Worm (Caenorhabditis elegans) whole organism, midembryonic: ENCODE measurements around the gene Y62E10A.20.

ENCODE experiments used
- T22C8.4 ChIP-seq: fragments of 200-800 bp; sonication (Bioruptor generic); IDR thresholded peaks from 2 replicates; pipeline ENCODE4 v1.3.6; 2022; ENCODE audit warnings: missing genetic modification characterization, missing compliant biosample characterization
- cog-1 ChIP-seq: sonication (generic microtip); optimal IDR thresholded peaks from 2 replicates; lab custom pipeline; 2016; ENCODE audit warnings: missing genetic modification characterization, missing compliant biosample characterization
- flt-1 ChIP-seq: fragments of 200-800 bp; sonication (Bioruptor generic); IDR thresholded peaks from 2 replicates; pipeline ENCODE4 v1.3.6; 2022; ENCODE audit warnings: missing genetic modification characterization, missing compliant biosample characterization
- klf-2 ChIP-seq: fragments of 200-800 bp; sonication (Bioruptor generic); conservative IDR thresholded peaks from 2 replicates; pipeline ENCODE4 v1.3.6; 2022; ENCODE audit warnings: missing genetic modification reagents, missing genetic modification characterization, missing compliant biosample characterization
- tab-1 ChIP-seq: fragments of 200-800 bp; sonication (Bioruptor generic); IDR thresholded peaks from 2 replicates; pipeline ENCODE4 v1.3.6; 2022; ENCODE audit warnings: missing genetic modification characterization, missing compliant biosample characterization
- ztf-23 ChIP-seq: fragments of 200-800 bp; sonication (Bioruptor generic); IDR thresholded peaks from 2 replicates; pipeline ENCODE4 v1.3.6; 2022; ENCODE audit warnings: missing genetic modification reagents, missing genetic modification characterization, missing compliant biosample characterization
- ztf-29 ChIP-seq: fragments of 200-800 bp; sonication (Bioruptor generic); IDR thresholded peaks from 2 replicates; pipeline ENCODE4 v1.3.6; 2022; ENCODE audit warnings: missing genetic modification reagents, missing genetic modification characterization, missing compliant biosample characterization

DNA sequence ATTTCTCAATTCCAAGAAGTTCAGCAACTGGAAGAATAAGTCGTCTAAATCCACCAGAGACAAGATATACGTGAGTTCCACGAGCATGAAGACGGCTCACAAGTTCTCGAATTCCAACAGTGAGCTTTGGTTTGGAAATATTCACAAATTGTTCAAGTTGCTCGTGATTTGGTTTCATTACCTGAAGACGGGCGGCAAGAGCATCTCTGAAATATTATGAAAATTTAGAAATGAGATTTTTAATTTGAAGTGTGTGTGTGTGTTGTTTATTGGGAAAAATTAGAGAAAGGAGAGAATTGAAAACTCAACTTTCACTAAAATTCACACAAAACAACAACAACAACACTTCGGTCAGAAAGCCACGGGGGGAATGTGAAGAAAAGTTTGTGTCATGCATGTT, 4.9 kb upstream of the Y62E10A.20 start:
- TF ChIP-seq tab-1 (GFP tag; lab: Robert Waterston, UW) (no peak), flt-1 (GFP tag; lab: Robert Waterston, UW) (no peak), cog-1 (no peak), ztf-29 (GFP tag; lab: Robert Waterston, UW) (no peak), klf-2 (GFP tag; lab: Robert Waterston, UW) (no peak), ztf-23 (no peak), T22C8.4 (GFP tag; lab: Robert Waterston, UW) (no peak)
